Worm (Caenorhabditis elegans) whole organism, early embryonic: ENCODE measurements around the gene idpc-4.

Source experiments
- B0310.2 ChIP-seq: sonication (generic microtip); optimal IDR thresholded peaks from 2 replicates; lab custom pipeline; 2016; ENCODE audit warnings: mild to moderate bottlenecking, missing genetic modification characterization, missing compliant biosample characterization
- F13C5.2 ChIP-seq: sonication (generic microtip); optimal IDR thresholded peaks from 2 replicates; lab custom pipeline; 2017; ENCODE audit warnings: mild to moderate bottlenecking, missing genetic modification characterization, inconsistent platforms, missing compliant biosample characterization
- aly-1 ChIP-seq: sonication (generic microtip); optimal IDR thresholded peaks from 2 replicates; lab custom pipeline; 2016; ENCODE audit warnings: missing genetic modification characterization, missing compliant biosample characterization
- ama-1 ChIP-seq: fragments of 150-350 bp; optimal IDR thresholded peaks from 2 replicates; lab custom pipeline; 2014
- ceh-13 ChIP-seq: fragments of 200-800 bp; sonication (Bioruptor generic); optimal IDR thresholded peaks from 2 replicates; lab custom pipeline; 2018; ENCODE audit warnings: mild to moderate bottlenecking, missing genetic modification characterization, missing compliant biosample characterization
- ceh-36 ChIP-seq: sonication (generic microtip); optimal IDR thresholded peaks from 2 replicates; lab custom pipeline; 2016; ENCODE audit warnings: missing genetic modification characterization, inconsistent platforms, missing compliant biosample characterization
- ets-7 ChIP-seq: sonication (generic microtip); optimal IDR thresholded peaks from 2 replicates; lab custom pipeline; 2016; ENCODE audit warnings: missing genotype, missing genetic modification characterization, missing compliant biosample characterization
- flt-1 ChIP-seq: fragments of 200-800 bp; sonication (Bioruptor generic); IDR thresholded peaks from 2 replicates; pipeline ENCODE4 v1.3.6; 2022; ENCODE audit warnings: missing genetic modification characterization, missing compliant biosample characterization
- hmbx-1 ChIP-seq: sonication (generic microtip); optimal IDR thresholded peaks from 2 replicates; lab custom pipeline; 2016; ENCODE audit warnings: mild to moderate bottlenecking, missing genetic modification characterization, missing compliant biosample characterization
- hmg-4 ChIP-seq: fragments of 200-800 bp; sonication (Bioruptor generic); optimal IDR thresholded peaks from 2 replicates; lab custom pipeline; 2018; ENCODE audit warnings: mild to moderate bottlenecking, missing genetic modification characterization, missing compliant biosample characterization
- hnd-1 ChIP-seq: sonication (generic microtip); optimal IDR thresholded peaks from 2 replicates; lab custom pipeline; 2016; ENCODE audit warnings: missing genetic modification characterization, missing compliant biosample characterization
- pes-1 ChIP-seq: fragments of 200-800 bp; sonication (Bioruptor generic); IDR thresholded peaks from 2 replicates; pipeline ENCODE4 v1.3.6; 2022; ENCODE audit warnings: missing genetic modification reagents, missing genetic modification characterization, missing compliant biosample characterization
- scrt-1 ChIP-seq: fragments of 200-800 bp; sonication (Bioruptor generic); IDR thresholded peaks from 2 replicates; pipeline ENCODE4 v1.3.6; 2022; ENCODE audit warnings: missing genetic modification characterization, missing compliant biosample characterization
- sea-1 ChIP-seq: fragments of 200-800 bp; sonication (Bioruptor generic); conservative IDR thresholded peaks from 2 replicates; pipeline ENCODE4 v1.3.6; 2022; ENCODE audit warnings: missing genetic modification characterization, missing compliant biosample characterization
- tbx-11 ChIP-seq: fragments of 200-800 bp; sonication (Bioruptor generic); IDR thresholded peaks from 2 replicates; pipeline ENCODE4 v1.3.6; 2022; ENCODE audit warnings: missing genetic modification characterization, missing compliant biosample characterization
- tbx-37 ChIP-seq: fragments of 200-800 bp; sonication (Bioruptor generic); conservative IDR thresholded peaks from 2 replicates; pipeline ENCODE4 v1.3.6; 2022; ENCODE audit warnings: missing genetic modification reagents, missing genetic modification characterization, missing compliant biosample characterization
- tra-4 ChIP-seq: sonication (generic microtip); optimal IDR thresholded peaks from 2 replicates; lab custom pipeline; 2017; ENCODE audit warnings: missing genetic modification characterization, missing compliant biosample characterization

idpc-4 gene

ce11 chrV:9620417-9620816, 4.8 kb upstream of the idpc-4 start:
- TF ChIP-seq hnd-1 (tag; lab: Kevin White, UChicago), result no peak
- no peak for TF ChIP-seq flt-1 (GFP tag; lab: Robert Waterston, UW)
- no peak for TF ChIP-seq scrt-1 (GFP tag; lab: Robert Waterston, UW)
- no peak for TF ChIP-seq F13C5.2
- TF ChIP-seq pes-1 (GFP tag; lab: Robert Waterston, UW), result no peak

- TF ChIP-seq ceh-13 (GFP tag; lab: Kevin White, UChicago) (no peak), tbx-37 (no peak), B0310.2 (tag; lab: Kevin White, UChicago) (no peak), tbx-11 (GFP tag; lab: Robert Waterston, UW) (no peak), sea-1 (GFP tag; lab: Robert Waterston, UW) (no peak), scrt-1 (GFP tag; lab: Robert Waterston, UW) (no peak), hnd-1 (tag; lab: Kevin White, UChicago) (no peak), tra-4 (no peak), ama-1 (lab: Kevin White, UChicago) (no peak), F13C5.2 (no peak), flt-1 (GFP tag; lab: Robert Waterston, UW) (no peak), hmbx-1 (no peak), ets-7 (tag; lab: Kevin White, UChicago) (no peak), aly-1 (tag; lab: Kevin White, UChicago) (no peak), ceh-36 (tag; lab: Kevin White, UChicago) (no peak), hmg-4 (no peak), pes-1 (GFP tag; lab: Robert Waterston, UW) (no peak)
Observed at ce11 chrV:9621437-9621836, 3.8 kb upstream of the idpc-4 start.

- TF ChIP-seq pes-1 (GFP tag; lab: Robert Waterston, UW) (no peak), ets-7 (tag; lab: Kevin White, UChicago) (no peak), B0310.2 (tag; lab: Kevin White, UChicago) (no peak), ceh-36 (tag; lab: Kevin White, UChicago) (no peak), tbx-11 (GFP tag; lab: Robert Waterston, UW) (no peak), ceh-13 (GFP tag; lab: Kevin White, UChicago) (no peak), hmg-4 (no peak), hmbx-1 (no peak), sea-1 (GFP tag; lab: Robert Waterston, UW) (no peak)
Observed at ce11 chrV:9622834-9623233, 2.4 kb upstream of the idpc-4 start, which contains the start of gene idpc-5. idpc-5 (minus strand) TSS chrV:9622934.

ce11 chrV:9625604-9626446, 603 bp downstream of the idpc-4 start, which contains the start of gene T06E4.7:
T06E4.7 (plus strand) TSS chrV:9626396.
- TF ChIP-seq ceh-13 (GFP tag; lab: Kevin White, UChicago), result no peak
- no peak for TF ChIP-seq tbx-37
- TF ChIP-seq aly-1 (tag; lab: Kevin White, UChicago), result no peak
- TF ChIP-seq ama-1 (lab: Kevin White, UChicago), result no peak
- TF ChIP-seq ceh-36 (tag; lab: Kevin White, UChicago), result no peak
- TF ChIP-seq hmbx-1, result no peak
- no peak for TF ChIP-seq hmg-4
- TF ChIP-seq B0310.2 (tag; lab: Kevin White, UChicago), result no peak

- no peak for TF ChIP-seq hnd-1 (tag; lab: Kevin White, UChicago)
- no peak for TF ChIP-seq ceh-36 (tag; lab: Kevin White, UChicago)
- no peak for TF ChIP-seq aly-1 (tag; lab: Kevin White, UChicago)
- peak; percentile 5 for TF ChIP-seq hmg-4
- TF ChIP-seq ama-1 (lab: Kevin White, UChicago), result no peak
- no peak for TF ChIP-seq tra-4
- no peak for TF ChIP-seq pes-1 (GFP tag; lab: Robert Waterston, UW)
- TF ChIP-seq scrt-1 (GFP tag; lab: Robert Waterston, UW), result no peak
Observed at ce11 chrV:9628603-9629002, 3.4 kb downstream of the idpc-4 start.

- TF ChIP-seq tbx-11 (GFP tag; lab: Robert Waterston, UW) (no peak), pes-1 (GFP tag; lab: Robert Waterston, UW) (no peak), hmbx-1 (no peak), ama-1 (lab: Kevin White, UChicago) (no peak), ceh-13 (GFP tag; lab: Kevin White, UChicago) (no peak), sea-1 (GFP tag; lab: Robert Waterston, UW) (no peak), F13C5.2 (no peak), scrt-1 (GFP tag; lab: Robert Waterston, UW) (no peak), tbx-37 (no peak), aly-1 (tag; lab: Kevin White, UChicago) (no peak), ceh-36 (tag; lab: Kevin White, UChicago) (no peak), flt-1 (GFP tag; lab: Robert Waterston, UW) (no peak), tra-4 (no peak), ets-7 (tag; lab: Kevin White, UChicago) (no peak), B0310.2 (tag; lab: Kevin White, UChicago) (no peak), hnd-1 (tag; lab: Kevin White, UChicago) (no peak), hmg-4 (no peak)
Observed at ce11 chrV:9629114-9629513, 3.9 kb downstream of the idpc-4 start, which contains the start of gene idpc-3. idpc-3 (minus strand) TSS chrV:9629214.

ce11 chrV:9629643-9630042, 4.4 kb downstream of the idpc-4 start, which contains the start of gene col-146:
col-146 (plus strand) TSS chrV:9629943.
- no peak for TF ChIP-seq flt-1 (GFP tag; lab: Robert Waterston, UW)
- TF ChIP-seq sea-1 (GFP tag; lab: Robert Waterston, UW), result no peak
- TF ChIP-seq hnd-1 (tag; lab: Kevin White, UChicago), result no peak
- no peak for TF ChIP-seq B0310.2 (tag; lab: Kevin White, UChicago)
- TF ChIP-seq ets-7 (tag; lab: Kevin White, UChicago), result no peak
- TF ChIP-seq F13C5.2, result no peak
- TF ChIP-seq ama-1 (lab: Kevin White, UChicago), result no peak
- TF ChIP-seq ceh-36 (tag; lab: Kevin White, UChicago), result no peak
- TF ChIP-seq ceh-13 (GFP tag; lab: Kevin White, UChicago), result no peak
